Worm (Caenorhabditis elegans) whole organism, young adult: ENCODE data around the gene ugt-30.

Experiments used
- B0019.2 ChIP-seq: fragments of 200-800 bp; sonication (Bioruptor generic); conservative IDR thresholded peaks from 2 replicates; pipeline ENCODE4 v1.3.6; 2022; ENCODE audit warnings: missing genetic modification reagents, missing genetic modification characterization, missing compliant biosample characterization
- F52B5.7 ChIP-seq: sonication (generic microtip); optimal IDR thresholded peaks from 2 replicates; lab custom pipeline; 2016; ENCODE audit warnings: mild to moderate bottlenecking, missing genetic modification characterization, missing compliant biosample characterization
- ama-1 ChIP-seq, 3 experiments: fragments of 150-350 bp in 1 of 3; sonication (generic microtip) in 2 of 3; optimal IDR thresholded peaks; 2 replicates each; lab custom pipeline; 2014 to 2018; ENCODE audit warnings: missing biosample characterization in 2 of 3, missing genetic modification characterization in 2 of 3, missing genetic modification reagents in 2 of 3
- bed-1 ChIP-seq: fragments of 200-800 bp; sonication (Bioruptor generic); IDR thresholded peaks from 2 replicates; pipeline ENCODE4 v1.3.6; 2022; ENCODE audit warnings: missing genetic modification reagents, missing genetic modification characterization, missing compliant biosample characterization
- cebp-2 ChIP-seq: fragments of 200-800 bp; sonication (Bioruptor generic); IDR thresholded peaks from 2 replicates; pipeline ENCODE4 v1.3.6; 2022; ENCODE audit warnings: missing genetic modification characterization, missing compliant biosample characterization
- hlh-12 ChIP-seq: sonication (generic microtip); optimal IDR thresholded peaks from 2 replicates; lab custom pipeline; 2016; ENCODE audit warnings: missing genetic modification characterization, missing compliant biosample characterization
- pha-4 ChIP-seq: fragments of 150-350 bp; sonication (generic microtip); optimal IDR thresholded peaks from 2 replicates; lab custom pipeline; 2014; ENCODE audit warnings: missing biosample characterization, missing genetic modification reagents, missing genetic modification characterization
- repo-1 ChIP-seq: sonication (generic microtip); optimal IDR thresholded peaks from 2 replicates; lab custom pipeline; 2017; ENCODE audit warnings: mild to moderate bottlenecking, missing genetic modification characterization, missing compliant biosample characterization
- snpc-4 ChIP-seq, 5 experiments: fragments of 150-350 bp in 1 of 5; sonication (generic microtip) in 4 of 5; optimal IDR thresholded peaks; 2 replicates each; lab custom pipeline; 2014 to 2018; ENCODE audit warnings: missing genetic modification characterization in 5 of 5, missing biosample characterization in 3 of 5, antibody characterized with exemption in 2 of 5, mild to moderate bottlenecking in 2 of 5, missing compliant biosample characterization in 2 of 5, missing genotype in 2 of 5, moderate library complexity in 2 of 5, missing genetic modification reagents in 1 of 5
- sptf-2 ChIP-seq: fragments of 200-800 bp; sonication (Bioruptor generic); optimal IDR thresholded peaks from 2 replicates; lab custom pipeline; 2018; ENCODE audit warnings: mild to moderate bottlenecking, missing genetic modification characterization, missing compliant biosample characterization
- tlf-1 ChIP-seq: fragments of 200-800 bp; sonication (Bioruptor generic); optimal IDR thresholded peaks from 2 replicates; lab custom pipeline; 2018; ENCODE audit warnings: mild to moderate bottlenecking, missing genetic modification characterization, missing compliant biosample characterization
- unc-130 ChIP-seq: sonication (generic microtip); optimal IDR thresholded peaks from 2 replicates; lab custom pipeline; 2016; ENCODE audit warnings: missing genetic modification reagents, missing genetic modification characterization, missing compliant biosample characterization
- xnd-1 ChIP-seq: sonication (generic microtip); optimal IDR thresholded peaks from 2 replicates; lab custom pipeline; 2016; ENCODE audit warnings: missing genotype, missing genetic modification reagents, missing genetic modification characterization, missing compliant biosample characterization

DNA sequence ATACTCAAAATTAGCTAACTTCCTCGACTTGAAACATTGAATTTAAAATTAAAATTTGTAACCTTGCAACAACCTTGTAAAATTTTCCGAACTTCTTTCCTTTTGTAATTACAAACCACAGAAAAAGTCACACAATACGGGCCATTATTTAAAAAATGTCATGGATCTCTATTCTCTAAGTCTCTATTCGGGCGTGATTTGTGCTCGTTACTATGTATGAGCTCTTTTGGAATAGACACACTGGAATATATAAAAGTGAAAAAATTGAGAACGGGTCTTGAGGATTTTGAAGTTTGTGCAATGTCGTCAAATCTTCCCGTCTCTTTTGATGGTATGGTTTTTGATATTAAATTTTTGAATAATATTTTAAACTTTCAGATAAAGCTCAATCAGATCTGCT lies 2.9 kb upstream of the ugt-30 start, which contains the start of gene srr-7:
- TF ChIP-seq ama-1 (optimal IDR thresholded peaks at IDR 0.05; lab: Kevin White, UChicago) (no peak), ama-1 (GFP tag; optimal IDR thresholded peaks at IDR 0.05; lab: Kevin White, UChicago) (no peak), snpc-4 (GFP tag; optimal IDR thresholded peaks at IDR 0.05; lab: Kevin White, UChicago) (no peak), snpc-4 (tag; optimal IDR thresholded peaks at IDR 0.05; lab: Kevin White, UChicago) (no peak), bed-1 (GFP tag; lab: Robert Waterston, UW) (no peak), repo-1 (tag; lab: Kevin White, UChicago) (no peak), sptf-2 (no peak), cebp-2 (no peak), pha-4 (tag; lab: Kevin White, UChicago) (no peak), F52B5.7 (no peak), xnd-1 (tag; lab: Kevin White, UChicago) (no peak), hlh-12 (tag; lab: Kevin White, UChicago) (no peak), B0019.2 (GFP tag; lab: Robert Waterston, UW) (no peak), tlf-1 (GFP tag; lab: Kevin White, UChicago) (no peak), unc-130 (GFP tag; lab: Kevin White, UChicago) (no peak)
